Fruit fly (Drosophila melanogaster): ENCODE results near the gene CG15446.

- no peak for TF ChIP-seq Myc (optimal IDR thresholded peaks at IDR 0.05)
- no peak for TF ChIP-seq psq (optimal IDR thresholded peaks at IDR 0.05)
- no peak for TF ChIP-seq h (optimal IDR thresholded peaks at IDR 0.05)
- TF ChIP-seq ttk (optimal IDR thresholded peaks at IDR 0.05): no peak
- no peak for TF ChIP-seq insv (optimal IDR thresholded peaks at IDR 0.05)
Measured at dm6 chrX:21067474-21067873, 34.5 kb downstream of the CG15446 start, which contains the start of gene CG32512.
